Worm (Caenorhabditis elegans): ENCODE results near the gene F20D12.12.

F20D12.12 gene

DNA sequence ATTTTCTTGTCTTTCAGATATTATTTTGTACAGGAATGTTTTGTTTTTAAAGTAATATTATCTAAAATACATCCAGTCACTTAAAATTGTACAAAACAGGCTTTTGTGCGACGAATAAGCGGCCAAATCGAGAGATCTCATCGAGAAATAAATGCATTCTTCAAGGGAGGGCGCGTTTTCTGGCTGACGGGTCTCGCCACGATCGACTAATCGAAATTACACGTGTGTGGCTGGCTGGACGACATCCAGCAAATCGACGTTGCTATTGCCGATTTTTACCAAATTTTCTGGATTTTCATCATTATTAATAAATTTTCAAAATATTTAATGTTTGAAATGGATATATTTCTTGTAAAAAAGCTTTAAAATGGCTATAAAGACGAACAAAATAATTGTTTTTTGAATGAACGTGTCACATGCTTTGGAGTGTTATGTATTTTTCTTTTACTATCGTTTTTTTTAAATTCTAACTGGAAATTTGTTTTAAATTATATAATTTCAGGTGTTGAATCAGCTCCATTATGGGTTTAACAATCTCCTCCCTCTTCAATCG lies 34.9 kb downstream of the F20D12.12 start, which contains the start of gene arf-5:
arf-5 (plus strand) TSS at position 503 of the 553 bp plus-strand sequence.
- TF ChIP-seq fos-1 (tag; optimal IDR thresholded peaks at IDR 0.05) (no peak), nhr-11 (tag; optimal IDR thresholded peaks at IDR 0.05) (no peak), ama-1 (optimal IDR thresholded peaks at IDR 0.05) (peak; percentile 50), eor-1 (tag; optimal IDR thresholded peaks at IDR 0.05) (no peak), pha-4 (tag; optimal IDR thresholded peaks at IDR 0.05) (peak; percentile 47), elt-2 (tag; optimal IDR thresholded peaks at IDR 0.05) (peak; percentile 7), ZK546.5 (tag; optimal IDR thresholded peaks at IDR 0.05) (no peak), lin-15B (tag; optimal IDR thresholded peaks at IDR 0.05) (peak; percentile 54), elt-1 (tag; optimal IDR thresholded peaks at IDR 0.05) (peak; percentile 7), lin-39 (tag; optimal IDR thresholded peaks at IDR 0.05) (peak; percentile 81), nfya-1 (tag; optimal IDR thresholded peaks at IDR 0.05; ENCODE audit: insufficient read depth) (peak; percentile 57), nhr-23 (tag; optimal IDR thresholded peaks at IDR 0.05) (peak; percentile 29)

DNA sequence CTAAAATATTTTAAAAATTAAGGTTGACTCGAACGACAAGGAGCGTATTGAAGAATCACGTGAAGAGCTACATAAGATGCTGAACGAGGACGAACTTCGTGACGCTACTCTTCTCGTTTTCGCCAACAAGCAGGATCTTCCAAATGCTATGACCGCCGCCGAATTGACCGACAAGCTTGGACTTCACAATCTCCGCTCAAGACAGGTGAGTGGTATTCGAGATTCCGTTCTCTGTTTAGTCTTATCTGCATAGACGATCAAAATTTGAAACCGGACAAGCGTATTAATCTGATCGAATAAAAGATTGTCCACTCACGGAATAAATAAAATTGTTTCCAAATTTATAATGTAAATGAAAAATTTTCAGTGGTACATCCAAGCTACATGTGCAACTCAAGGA lies 35.8 kb downstream of the F20D12.12 start:
- TF ChIP-seq nhr-25 (tag; optimal IDR thresholded peaks at IDR 0.05) (peak; percentile 29), ztf-11 (tag; optimal IDR thresholded peaks at IDR 0.05) (no peak), elt-1 (tag; optimal IDR thresholded peaks at IDR 0.05) (peak; percentile 83), ama-1 (optimal IDR thresholded peaks at IDR 0.05) (peak; percentile 60)

DNA sequence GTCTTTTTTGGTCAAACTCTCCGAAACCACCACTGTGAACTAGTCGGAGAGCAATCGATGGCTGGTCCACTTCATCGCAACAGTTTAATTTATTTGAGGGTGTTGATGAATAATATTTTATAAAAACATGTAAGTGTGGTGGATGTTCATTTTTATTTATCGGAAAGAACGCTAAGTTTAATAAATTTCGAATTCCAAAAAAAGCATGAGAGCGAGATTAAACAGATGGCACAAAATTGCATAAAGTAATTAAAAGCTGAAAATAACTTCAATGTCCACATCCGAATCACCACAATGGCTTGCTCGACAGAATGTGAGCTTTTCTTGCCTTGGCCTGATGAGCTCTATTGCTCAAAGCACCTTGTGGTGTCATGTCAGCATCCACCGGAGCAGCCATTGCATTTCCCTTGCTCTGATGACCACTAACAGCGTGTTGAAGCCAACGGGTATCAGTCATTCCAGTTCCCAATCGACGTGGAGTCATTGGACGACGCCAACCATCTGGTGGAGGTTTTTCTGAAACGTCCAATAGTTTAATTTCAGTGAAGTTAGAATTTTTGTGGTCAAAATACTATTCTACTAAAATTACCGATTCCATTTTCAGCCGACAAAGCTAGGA lies 36.6 kb downstream of the F20D12.12 start:
- TF ChIP-seq jun-1 (tag; optimal IDR thresholded peaks at IDR 0.05) (no peak), elt-2 (tag; optimal IDR thresholded peaks at IDR 0.05) (peak; percentile 3), ZK546.5 (tag; optimal IDR thresholded peaks at IDR 0.05) (no peak), fos-1 (tag; optimal IDR thresholded peaks at IDR 0.05) (no peak), tbx-2 (tag; optimal IDR thresholded peaks at IDR 0.05) (peak; percentile 19), ztf-11 (tag; optimal IDR thresholded peaks at IDR 0.05) (no peak), hmg-11 (tag; optimal IDR thresholded peaks at IDR 0.05) (peak; percentile 22), nhr-43 (tag; optimal IDR thresholded peaks at IDR 0.05; ENCODE audit: poor library complexity, severe bottlenecking) (peak; percentile 58), lsy-12 (tag; optimal IDR thresholded peaks at IDR 0.05) (peak; percentile 68), ama-1 (optimal IDR thresholded peaks at IDR 0.05) (peak; percentile 41)

DNA sequence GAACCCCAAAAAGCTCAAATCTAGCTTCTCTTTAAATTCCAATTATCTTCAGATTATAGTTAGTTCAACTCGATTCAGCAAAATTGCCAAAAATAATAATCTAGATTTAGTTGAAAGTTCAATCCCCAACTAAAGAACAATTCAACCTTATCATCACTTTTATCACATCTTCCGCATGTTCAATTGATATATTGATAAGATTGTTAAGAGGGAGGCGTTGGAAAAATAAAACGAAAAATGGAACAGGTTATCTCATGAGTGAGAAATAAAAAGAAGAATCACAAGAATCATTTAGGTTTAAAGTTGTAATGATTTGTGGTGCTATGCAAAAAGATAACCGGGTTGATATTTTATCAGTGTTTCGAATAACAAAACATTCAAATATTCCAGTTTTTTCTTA lies 38.5 kb downstream of the F20D12.12 start:
- no peak for TF ChIP-seq lin-39 (tag; optimal IDR thresholded peaks at IDR 0.05)
- TF ChIP-seq nhr-23 (tag; optimal IDR thresholded peaks at IDR 0.05): peak; percentile 64
- no peak for TF ChIP-seq aly-2 (tag; optimal IDR thresholded peaks at IDR 0.05)
- TF ChIP-seq ztf-11 (tag; optimal IDR thresholded peaks at IDR 0.05): no peak
- peak; percentile 23 for TF ChIP-seq nhr-25 (tag; optimal IDR thresholded peaks at IDR 0.05)
- no peak for TF ChIP-seq nhr-76 (tag; optimal IDR thresholded peaks at IDR 0.05)
- no peak for TF ChIP-seq lin-15B (tag; optimal IDR thresholded peaks at IDR 0.05)
- TF ChIP-seq nhr-11 (tag; optimal IDR thresholded peaks at IDR 0.05): no peak
- peak; percentile 40 for TF ChIP-seq elt-2 (tag; optimal IDR thresholded peaks at IDR 0.05)
- TF ChIP-seq elt-3 (tag; optimal IDR thresholded peaks at IDR 0.05): peak; percentile 79 to 98 (median 92)
- no peak for TF ChIP-seq R02D3.7 (tag; optimal IDR thresholded peaks at IDR 0.05)
- no peak for TF ChIP-seq nhr-28 (tag; optimal IDR thresholded peaks at IDR 0.05)
- TF ChIP-seq unc-39 (tag; optimal IDR thresholded peaks at IDR 0.05): no peak
- TF ChIP-seq snpc-4 (tag; optimal IDR thresholded peaks at IDR 0.05): no peak

DNA sequence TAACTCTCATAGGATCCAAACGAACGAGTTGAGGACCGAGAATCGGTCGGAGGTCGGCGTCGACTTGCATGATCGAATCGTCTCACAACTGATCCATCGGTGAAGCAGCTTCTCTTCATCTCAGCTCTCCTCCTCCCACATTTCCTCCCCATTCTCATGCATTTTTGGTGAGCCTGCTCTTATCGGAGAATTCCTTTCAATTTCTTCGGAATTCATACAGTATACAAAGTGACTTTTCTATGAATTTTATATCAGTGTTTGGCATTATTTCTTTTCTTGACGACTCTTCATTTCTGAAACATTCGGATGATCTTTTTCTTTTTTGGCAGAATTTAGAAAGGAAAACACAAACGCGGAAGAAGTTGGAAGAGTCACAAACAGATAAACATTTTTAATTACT lies 39.8 kb downstream of the F20D12.12 start, which contains the start of gene mec-17:
mec-17 (minus strand) TSS at position 101 of the 400 bp plus-strand sequence.
- TF ChIP-seq unc-39 (tag; optimal IDR thresholded peaks at IDR 0.05) (no peak), mml-1 (tag; optimal IDR thresholded peaks at IDR 0.05) (no peak), ztf-4 (tag; optimal IDR thresholded peaks at IDR 0.05) (no peak), ceh-28 (tag; optimal IDR thresholded peaks at IDR 0.05) (no peak), sea-2 (GFP tag; optimal IDR thresholded peaks at IDR 0.05) (no peak), nhr-43 (tag; optimal IDR thresholded peaks at IDR 0.05; ENCODE audit: poor library complexity, severe bottlenecking) (no peak), nhr-28 (tag; optimal IDR thresholded peaks at IDR 0.05) (no peak), nhr-77 (tag; optimal IDR thresholded peaks at IDR 0.05) (no peak), jun-1 (tag; optimal IDR thresholded peaks at IDR 0.05) (no peak), zag-1 (tag; optimal IDR thresholded peaks at IDR 0.05) (no peak), nhr-76 (tag; optimal IDR thresholded peaks at IDR 0.05) (no peak), ama-1 (optimal IDR thresholded peaks at IDR 0.05) (no peak), lsy-12 (tag; optimal IDR thresholded peaks at IDR 0.05) (no peak), pha-4 (tag; optimal IDR thresholded peaks at IDR 0.05) (no peak), aly-2 (tag; optimal IDR thresholded peaks at IDR 0.05) (no peak), elt-1 (tag; optimal IDR thresholded peaks at IDR 0.05) (no peak), nhr-25 (tag; optimal IDR thresholded peaks at IDR 0.05) (no peak), nhr-67 (tag; optimal IDR thresholded peaks at IDR 0.05) (no peak)
